Worm (Caenorhabditis elegans) whole organism, mixed stage, embryonic: ENCODE data around the gene C17C3.11.

Experiments used
- elt-3 ChIP-seq: fragments of 150-350 bp; optimal IDR thresholded peaks from 2 replicates; lab custom pipeline; 2014; ENCODE audit warnings: missing biosample characterization, missing genetic modification characterization
- nhr-76 ChIP-seq: sonication (generic microtip); optimal IDR thresholded peaks from 2 replicates; lab custom pipeline; 2017; ENCODE audit warnings: missing biosample characterization, missing genetic modification characterization
- snpc-4 ChIP-seq: fragments of 150-350 bp; optimal IDR thresholded peaks from 2 replicates; lab custom pipeline; 2014; ENCODE audit warnings: missing biosample characterization, missing genetic modification characterization

DNA sequence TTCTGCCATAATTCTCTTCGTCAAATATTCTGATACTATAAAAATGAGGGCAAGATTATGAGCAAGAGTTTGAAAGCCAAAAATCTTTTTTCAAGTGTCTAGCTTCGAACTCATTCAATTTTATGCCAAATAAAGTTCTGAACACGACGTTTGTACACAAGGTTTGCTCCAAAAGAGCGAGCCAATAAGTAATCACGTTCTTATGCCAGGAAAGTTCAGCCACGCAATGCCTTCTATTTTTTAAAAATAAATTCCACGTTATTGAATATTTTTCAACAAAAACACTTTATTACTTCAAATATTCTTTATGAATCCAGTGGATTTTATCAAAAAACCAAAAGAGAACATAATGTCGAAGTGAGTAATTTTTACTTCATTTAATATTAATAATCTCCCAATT, 49.8 kb upstream of the C17C3.11 start, which contains the start of gene nep-5:
- TF ChIP-seq snpc-4 (tag; lab: Kevin White, UChicago) (no peak), elt-3 (tag; lab: Kevin White, UChicago) (no peak), nhr-76 (tag; lab: Kevin White, UChicago) (no peak)
